Worm (Caenorhabditis elegans): Measurements from ENCODE around the gene metl-18.

metl-18 gene

DNA sequence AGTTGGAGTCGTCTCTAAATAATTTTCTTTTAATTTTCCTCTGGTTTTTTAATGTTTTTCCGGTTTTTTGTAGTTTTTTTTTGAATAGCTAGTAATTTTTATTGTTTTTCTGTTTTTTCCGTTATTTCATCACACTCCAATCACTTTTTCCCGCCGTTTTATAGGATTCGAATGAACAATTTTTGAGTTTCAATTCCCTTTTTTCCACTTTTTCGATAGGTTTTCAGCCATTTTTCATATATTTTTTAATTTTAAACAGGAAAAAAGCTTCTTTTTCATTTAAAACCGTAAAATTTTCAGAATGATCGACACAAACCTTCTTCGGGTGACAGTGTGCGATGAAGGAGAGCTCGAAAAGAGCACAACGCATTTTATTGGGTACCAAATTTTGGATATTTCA is 35.9 kb downstream of the metl-18 start, which contains the start of gene pph-6:
Gene pph-6, plus strand, starts transcription at position 301 of the 400 bp plus-strand sequence.
- TF ChIP-seq lin-13 (tag; optimal IDR thresholded peaks at IDR 0.05) (no peak), ces-1 (GFP tag; optimal IDR thresholded peaks at IDR 0.05) (no peak), zip-8 (tag; optimal IDR thresholded peaks at IDR 0.05) (no peak), nhr-2 (tag; optimal IDR thresholded peaks at IDR 0.05) (no peak), elt-3 (tag; optimal IDR thresholded peaks at IDR 0.05) (no peak), ztf-11 (tag; optimal IDR thresholded peaks at IDR 0.05) (no peak)

DNA sequence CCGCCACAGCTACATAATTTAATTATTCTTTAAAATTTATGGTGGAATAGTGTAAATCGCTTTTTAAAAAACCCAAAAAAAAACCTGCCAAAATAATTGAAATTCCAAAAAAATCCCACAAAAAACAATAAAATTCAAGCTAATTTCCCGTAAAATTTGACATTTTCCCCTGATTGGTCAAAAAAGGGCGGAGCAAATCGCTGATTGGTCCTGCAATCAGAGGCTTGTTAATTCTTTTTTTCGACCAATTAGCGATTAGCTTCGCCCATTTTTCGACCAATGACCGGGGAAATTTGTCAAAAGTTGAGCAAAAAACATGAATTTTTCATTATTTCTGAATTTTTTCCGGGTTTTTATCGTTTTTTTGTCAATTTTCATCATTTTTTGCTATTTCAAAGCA is 41.5 kb downstream of the metl-18 start:
- TF ChIP-seq unc-62 (GFP tag; optimal IDR thresholded peaks at IDR 0.05) (no peak), lin-13 (tag; optimal IDR thresholded peaks at IDR 0.05) (no peak), nhr-12 (tag; optimal IDR thresholded peaks at IDR 0.05) (no peak), mls-2 (tag; optimal IDR thresholded peaks at IDR 0.05) (no peak), elt-3 (tag; optimal IDR thresholded peaks at IDR 0.05) (no peak), sptf-1 (tag; optimal IDR thresholded peaks at IDR 0.05) (no peak), ham-2 (GFP tag; optimal IDR thresholded peaks at IDR 0.05) (no peak), lsy-2 (tag; optimal IDR thresholded peaks at IDR 0.05) (no peak), bed-3 (GFP tag; optimal IDR thresholded peaks at IDR 0.05) (no peak), ces-1 (GFP tag; optimal IDR thresholded peaks at IDR 0.05) (no peak), nhr-28 (tag; optimal IDR thresholded peaks at IDR 0.05) (no peak), snpc-4 (tag; optimal IDR thresholded peaks at IDR 0.05) (no peak), mab-5 (tag; optimal IDR thresholded peaks at IDR 0.05) (no peak), blmp-1 (tag; optimal IDR thresholded peaks at IDR 0.05) (no peak)

DNA sequence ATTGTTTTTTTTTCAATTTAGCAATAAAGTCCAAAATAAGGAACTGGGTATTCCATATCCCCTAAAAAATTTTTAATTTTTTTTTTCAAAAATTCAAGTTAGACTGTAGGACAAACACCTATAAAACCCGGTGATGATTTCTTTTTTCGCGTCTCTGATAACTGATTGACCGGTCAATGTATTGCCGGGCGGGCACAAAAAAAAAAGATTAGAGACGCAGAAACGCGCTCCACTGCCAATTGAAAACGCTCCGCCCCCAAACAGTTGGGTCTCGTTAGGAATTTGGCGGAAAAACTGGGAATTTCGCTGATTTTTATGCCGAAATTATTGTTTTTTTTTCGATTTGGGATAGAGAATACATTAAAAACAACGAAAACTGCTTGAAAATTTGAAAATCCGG is 42.8 kb downstream of the metl-18 start:
- TF ChIP-seq nhr-2 (tag; optimal IDR thresholded peaks at IDR 0.05) = no peak
- TF ChIP-seq nhr-28 (tag; optimal IDR thresholded peaks at IDR 0.05) = no peak
- no peak for TF ChIP-seq nhr-12 (tag; optimal IDR thresholded peaks at IDR 0.05)

- TF ChIP-seq unc-62 (GFP tag; optimal IDR thresholded peaks at IDR 0.05) (no peak), snpc-4 (tag; optimal IDR thresholded peaks at IDR 0.05) (no peak), mep-1 (tag; optimal IDR thresholded peaks at IDR 0.05) (no peak), pha-4 (tag; optimal IDR thresholded peaks at IDR 0.05) (no peak)
These were observed 44.1 kb downstream of the metl-18 start, which contains the start of gene smim-14 for ce11 chrIII:3469646-3470045. smim-14 (minus strand) TSS chrIII:3469746.

DNA sequence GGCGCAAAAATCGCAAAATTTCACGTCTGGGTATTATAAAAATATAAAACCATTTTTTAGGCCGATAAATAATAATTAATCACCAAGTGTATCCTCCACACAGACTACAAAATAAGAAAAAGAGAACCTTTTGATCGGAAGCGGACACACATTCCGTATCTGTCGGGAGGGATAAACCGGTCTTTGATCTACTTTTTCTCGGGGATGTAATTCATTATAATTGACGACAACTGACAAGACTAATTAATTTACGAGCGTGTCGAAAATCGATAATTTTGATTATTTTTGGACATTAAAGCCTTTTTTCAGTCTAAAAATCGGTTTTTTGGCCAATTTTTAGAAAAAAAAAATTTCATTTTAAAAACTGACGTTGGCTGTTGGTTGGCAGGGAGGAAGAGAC is 44.9 kb downstream of the metl-18 start:
- TF ChIP-seq ceh-83 (GFP tag; optimal IDR thresholded peaks at IDR 0.05) (no peak), unc-62 (GFP tag; optimal IDR thresholded peaks at IDR 0.05) (peak; percentile 73), tbx-8 (GFP tag; optimal IDR thresholded peaks at IDR 0.05) (peak; percentile 41)

ce11 chrIII:3470973-3471372 is 45.4 kb downstream of the metl-18 start:
- TF ChIP-seq unc-39 (tag; optimal IDR thresholded peaks at IDR 0.05) = no peak
- TF ChIP-seq nhr-237 (tag; optimal IDR thresholded peaks at IDR 0.05) = no peak
- no peak for TF ChIP-seq blmp-1 (tag; optimal IDR thresholded peaks at IDR 0.05)
- no peak for TF ChIP-seq mep-1 (tag; optimal IDR thresholded peaks at IDR 0.05)
- TF ChIP-seq ces-1 (GFP tag; optimal IDR thresholded peaks at IDR 0.05) = no peak
- TF ChIP-seq ham-2 (GFP tag; optimal IDR thresholded peaks at IDR 0.05) = no peak
- no peak for TF ChIP-seq ceh-43 (GFP tag; optimal IDR thresholded peaks at IDR 0.05)
- TF ChIP-seq sptf-1 (tag; optimal IDR thresholded peaks at IDR 0.05) = no peak
- no peak for TF ChIP-seq nhr-76 (tag; optimal IDR thresholded peaks at IDR 0.05)
- TF ChIP-seq ztf-11 (tag; optimal IDR thresholded peaks at IDR 0.05) = no peak
- no peak for TF ChIP-seq lsy-2 (tag; optimal IDR thresholded peaks at IDR 0.05)
- no peak for TF ChIP-seq elt-3 (tag; optimal IDR thresholded peaks at IDR 0.05)
- no peak for TF ChIP-seq hlh-1 (tag; optimal IDR thresholded peaks at IDR 0.05)
- TF ChIP-seq nhr-28 (tag; optimal IDR thresholded peaks at IDR 0.05) = no peak
- TF ChIP-seq sem-2 (GFP tag; optimal IDR thresholded peaks at IDR 0.05) = no peak
- no peak for TF ChIP-seq nhr-2 (tag; optimal IDR thresholded peaks at IDR 0.05)

DNA sequence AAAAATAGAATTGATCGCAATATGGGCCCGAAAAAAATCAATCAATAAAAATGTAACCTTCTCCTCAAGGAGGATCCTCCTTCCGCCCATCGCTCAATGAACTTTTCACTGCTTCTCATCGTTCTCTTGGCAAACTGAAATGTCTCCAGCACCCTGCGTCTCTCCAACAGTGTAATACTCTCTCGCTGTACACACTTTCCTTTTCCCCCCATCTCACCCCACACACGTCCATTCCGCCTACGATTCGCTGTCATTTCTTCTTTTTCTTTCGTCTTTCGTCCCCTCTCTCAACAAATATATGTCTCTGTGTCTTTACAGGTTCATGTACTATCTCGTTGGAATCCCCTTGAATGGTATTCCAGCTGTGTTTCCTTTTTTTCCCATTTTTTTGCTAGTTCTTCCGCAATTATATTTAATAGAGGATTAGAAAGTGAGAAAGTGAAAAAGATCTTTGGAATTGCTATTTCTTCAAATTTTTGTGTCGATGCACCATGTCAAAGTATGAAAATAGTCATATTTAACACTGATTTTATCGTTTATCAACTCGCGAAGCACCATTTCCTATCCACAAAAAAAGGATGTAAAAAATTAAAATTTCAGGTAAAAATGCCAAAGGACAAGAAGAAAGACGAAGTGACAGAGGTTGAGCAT is 46.0 kb downstream of the metl-18 start, which contains the start of gene rsu-1:
Gene rsu-1, plus strand, starts transcription at position 601 of the 651 bp plus-strand sequence.
- TF ChIP-seq ztf-11 (tag; optimal IDR thresholded peaks at IDR 0.05) (no peak), lin-13 (tag; optimal IDR thresholded peaks at IDR 0.05) (no peak), pha-4 (tag; optimal IDR thresholded peaks at IDR 0.05) (peak; percentile 48), sem-2 (GFP tag; optimal IDR thresholded peaks at IDR 0.05) (no peak), ham-2 (GFP tag; optimal IDR thresholded peaks at IDR 0.05) (no peak), nhr-76 (tag; optimal IDR thresholded peaks at IDR 0.05) (no peak), zip-8 (tag; optimal IDR thresholded peaks at IDR 0.05) (no peak), sptf-1 (tag; optimal IDR thresholded peaks at IDR 0.05) (no peak), unc-39 (tag; optimal IDR thresholded peaks at IDR 0.05) (no peak), blmp-1 (tag; optimal IDR thresholded peaks at IDR 0.05) (peak; percentile 32), M03D4.4 (tag; optimal IDR thresholded peaks at IDR 0.05) (peak; percentile 42), hlh-1 (tag; optimal IDR thresholded peaks at IDR 0.05) (peak; percentile 40), ces-1 (GFP tag; optimal IDR thresholded peaks at IDR 0.05) (peak; percentile 18), nhr-237 (tag; optimal IDR thresholded peaks at IDR 0.05) (peak; percentile 33), lin-32 (GFP tag; optimal IDR thresholded peaks at IDR 0.05) (no peak), flh-1 (GFP tag; optimal IDR thresholded peaks at IDR 0.05) (no peak), ceh-43 (GFP tag; optimal IDR thresholded peaks at IDR 0.05) (no peak), nhr-28 (tag; optimal IDR thresholded peaks at IDR 0.05) (no peak), ceh-83 (GFP tag; optimal IDR thresholded peaks at IDR 0.05) (no peak), cnd-1 (tag; optimal IDR thresholded peaks at IDR 0.05) (no peak), snpc-4 (tag; optimal IDR thresholded peaks at IDR 0.05) (no peak), nhr-2 (tag; optimal IDR thresholded peaks at IDR 0.05) (no peak), drap-1 (GFP tag; optimal IDR thresholded peaks at IDR 0.05) (no peak), bed-3 (GFP tag; optimal IDR thresholded peaks at IDR 0.05) (no peak), tbx-8 (GFP tag; optimal IDR thresholded peaks at IDR 0.05) (no peak), elt-3 (tag; optimal IDR thresholded peaks at IDR 0.05) (no peak), nhr-12 (tag; optimal IDR thresholded peaks at IDR 0.05) (no peak), mep-1 (tag; optimal IDR thresholded peaks at IDR 0.05) (peak; percentile 61), mls-2 (tag; optimal IDR thresholded peaks at IDR 0.05) (no peak), lsy-2 (tag; optimal IDR thresholded peaks at IDR 0.05) (peak; percentile 60), mab-5 (tag; optimal IDR thresholded peaks at IDR 0.05) (no peak)

Data from whole organism, mixed stage, embryonic.